Worm (Caenorhabditis elegans): ENCODE data around the gene mdt-11.

DNA sequence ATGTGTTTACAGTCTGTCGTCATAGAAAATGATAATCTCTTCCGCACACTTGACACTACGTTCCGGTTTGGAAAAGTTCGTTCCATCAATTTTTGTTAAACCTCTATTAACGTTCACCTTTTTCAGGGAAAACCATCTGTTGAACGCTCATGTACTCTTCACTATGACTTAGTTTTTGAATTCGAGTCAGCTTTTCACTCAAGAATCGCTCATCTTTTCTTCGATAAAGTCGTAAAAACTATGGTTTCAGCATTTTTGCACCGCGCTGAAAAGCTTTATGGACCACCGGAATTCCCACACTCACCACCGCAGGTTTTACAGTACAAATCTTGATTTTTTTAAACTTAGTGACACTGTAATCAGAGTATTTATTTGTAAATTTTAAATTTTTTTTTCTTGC is 2.6 kb downstream of the mdt-11 start:
- TF ChIP-seq med-1 (GFP tag; optimal IDR thresholded peaks at IDR 0.05; ENCODE audit: insufficient read depth) (no peak), ztf-29 (GFP tag; IDR thresholded peaks at IDR 0.05) (no peak)
